Worm (Caenorhabditis elegans) whole organism, late embryonic: Measurements from ENCODE around the gene kmo-2.
A peak's percentile ranks its signal among the peaks of the same experiment; 100 is the strongest.

Source experiments
- C08G9.2 ChIP-seq: sonication (generic microtip); optimal IDR thresholded peaks from 2 replicates; lab custom pipeline; 2016; ENCODE audit warnings: mild to moderate bottlenecking, missing genetic modification characterization, moderate library complexity, missing compliant biosample characterization
- C38D4.7 ChIP-seq: fragments of 200-800 bp; sonication (Bioruptor generic); optimal IDR thresholded peaks from 2 replicates; lab custom pipeline; 2018; ENCODE audit warnings: mild to moderate bottlenecking, missing genetic modification characterization, moderate library complexity, missing compliant biosample characterization
- F13H6.1 ChIP-seq: sonication (generic microtip); optimal IDR thresholded peaks from 2 replicates; lab custom pipeline; 2016; ENCODE audit warnings: missing genetic modification characterization, missing compliant biosample characterization
- K09A11.1 ChIP-seq: sonication (generic microtip); optimal IDR thresholded peaks from 2 replicates; lab custom pipeline; 2017; ENCODE audit warnings: antibody characterized with exemption, mild to moderate bottlenecking, missing genetic modification characterization, missing compliant biosample characterization; ENCODE audit not compliant: insufficient read depth
- T23F11.4 ChIP-seq: fragments of 200-800 bp; sonication (Bioruptor generic); optimal IDR thresholded peaks from 2 replicates; lab custom pipeline; 2018; ENCODE audit warnings: mild to moderate bottlenecking, missing genetic modification characterization, missing compliant biosample characterization
- ahr-1 ChIP-seq: sonication (generic microtip); optimal IDR thresholded peaks from 2 replicates; lab custom pipeline; 2016; ENCODE audit warnings: missing genetic modification characterization, missing compliant biosample characterization
- ama-1 ChIP-seq: fragments of 150-350 bp; optimal IDR thresholded peaks from 2 replicates; lab custom pipeline; 2014
- ceh-14 ChIP-seq: sonication (generic microtip); optimal IDR thresholded peaks from 2 replicates; lab custom pipeline; 2016; ENCODE audit warnings: missing genotype, missing genetic modification characterization, missing compliant biosample characterization
- ceh-30 ChIP-seq: fragments of 150-350 bp; optimal IDR thresholded peaks from 2 replicates; lab custom pipeline; 2014; ENCODE audit warnings: missing biosample characterization, missing genetic modification characterization
- ceh-31 ChIP-seq: sonication (generic microtip); optimal IDR thresholded peaks from 2 replicates; lab custom pipeline; 2016; ENCODE audit warnings: missing genetic modification characterization, missing compliant biosample characterization
- ceh-45 ChIP-seq: fragments of 200-800 bp; sonication (Bioruptor generic); IDR thresholded peaks from 2 replicates; pipeline ENCODE4 v1.3.6; 2022; ENCODE audit warnings: missing genetic modification reagents, missing genetic modification characterization, missing compliant biosample characterization
- ceh-48 ChIP-seq: sonication (generic microtip); optimal IDR thresholded peaks from 2 replicates; lab custom pipeline; 2016; ENCODE audit warnings: missing genetic modification characterization, inconsistent platforms, missing compliant biosample characterization
- ceh-6 ChIP-seq: fragments of 200-800 bp; sonication (Bioruptor generic); optimal IDR thresholded peaks from 2 replicates; lab custom pipeline; 2018; ENCODE audit warnings: mild to moderate bottlenecking, missing genetic modification characterization, missing compliant biosample characterization
- che-1 ChIP-seq: sonication (generic microtip); optimal IDR thresholded peaks from 2 replicates; lab custom pipeline; 2016; ENCODE audit warnings: mild to moderate bottlenecking, missing genetic modification characterization, missing compliant biosample characterization
- dmd-4 ChIP-seq: sonication (generic microtip); optimal IDR thresholded peaks from 2 replicates; lab custom pipeline; 2016; ENCODE audit warnings: borderline replicate concordance, missing genetic modification characterization, missing compliant biosample characterization
- dve-1 ChIP-seq: sonication (generic microtip); optimal IDR thresholded peaks from 2 replicates; lab custom pipeline; 2017; ENCODE audit warnings: antibody characterized with exemption, mild to moderate bottlenecking, missing genetic modification characterization, missing compliant biosample characterization
- elt-2 ChIP-seq: sonication (generic microtip); optimal IDR thresholded peaks from 2 replicates; lab custom pipeline; 2016; ENCODE audit warnings: missing genetic modification reagents, missing genetic modification characterization, missing compliant biosample characterization
- ets-4 ChIP-seq: sonication (generic microtip); optimal IDR thresholded peaks from 2 replicates; lab custom pipeline; 2016; ENCODE audit warnings: missing genetic modification characterization, missing compliant biosample characterization
- fkh-10 ChIP-seq: fragments of 150-350 bp; optimal IDR thresholded peaks from 2 replicates; lab custom pipeline; 2014; ENCODE audit warnings: missing biosample characterization, missing genetic modification reagents, missing genetic modification characterization
- hlh-13 ChIP-seq: fragments of 200-800 bp; sonication (Bioruptor generic); optimal IDR thresholded peaks from 2 replicates; lab custom pipeline; 2018; ENCODE audit warnings: mild to moderate bottlenecking, missing genetic modification characterization, missing compliant biosample characterization
- hlh-15 ChIP-seq: sonication (generic microtip); optimal IDR thresholded peaks from 2 replicates; lab custom pipeline; 2016; ENCODE audit warnings: missing genetic modification characterization, missing compliant biosample characterization
- hlh-6 ChIP-seq: sonication (generic microtip); optimal IDR thresholded peaks from 2 replicates; lab custom pipeline; 2016; ENCODE audit warnings: missing genotype, missing genetic modification characterization, missing compliant biosample characterization
- lin-11 ChIP-seq: fragments of 200-800 bp; sonication (Bioruptor generic); optimal IDR thresholded peaks from 2 replicates; lab custom pipeline; 2018; ENCODE audit warnings: mild to moderate bottlenecking, missing genetic modification characterization, missing compliant biosample characterization
- madf-2 ChIP-seq: sonication (generic microtip); optimal IDR thresholded peaks from 2 replicates; lab custom pipeline; 2017; ENCODE audit warnings: missing genetic modification characterization, missing compliant biosample characterization
- npax-4 ChIP-seq: sonication (generic microtip); optimal IDR thresholded peaks from 2 replicates; lab custom pipeline; 2016; ENCODE audit warnings: missing genetic modification characterization, missing compliant biosample characterization
- pag-3 ChIP-seq: sonication (generic microtip); optimal IDR thresholded peaks from 2 replicates; lab custom pipeline; 2016; ENCODE audit warnings: missing compliant biosample characterization, missing genetic modification characterization, borderline replicate concordance
- pax-1 ChIP-seq: fragments of 150-350 bp; optimal IDR thresholded peaks from 2 replicates; lab custom pipeline; 2014; ENCODE audit warnings: missing biosample characterization, missing genetic modification characterization
- pha-2 ChIP-seq: sonication (generic microtip); optimal IDR thresholded peaks from 2 replicates; lab custom pipeline; 2017; ENCODE audit warnings: mild to moderate bottlenecking, missing genetic modification characterization, missing compliant biosample characterization
- pha-4 ChIP-seq: fragments of 150-350 bp; optimal IDR thresholded peaks from 2 replicates; lab custom pipeline; 2018; ENCODE audit warnings: missing biosample characterization, missing genetic modification reagents, missing genetic modification characterization
- pqm-1 ChIP-seq: sonication (generic microtip); optimal IDR thresholded peaks from 2 replicates; lab custom pipeline; 2016; ENCODE audit warnings: missing genetic modification characterization, missing compliant biosample characterization
- sox-2 ChIP-seq: fragments of 200-800 bp; sonication (Bioruptor generic); IDR thresholded peaks from 2 replicates; pipeline ENCODE4 v1.3.6; 2022; ENCODE audit warnings: missing genetic modification reagents, missing genetic modification characterization, missing compliant biosample characterization
- sox-4 ChIP-seq: sonication (generic microtip); optimal IDR thresholded peaks from 2 replicates; lab custom pipeline; 2017; ENCODE audit warnings: mild to moderate bottlenecking, missing genetic modification characterization, inconsistent platforms, missing compliant biosample characterization
- tbx-2 ChIP-seq: sonication (generic microtip); optimal IDR thresholded peaks from 2 replicates; lab custom pipeline; 2016; ENCODE audit warnings: missing genetic modification characterization, missing compliant biosample characterization
- tbx-7 ChIP-seq: sonication (generic microtip); optimal IDR thresholded peaks from 2 replicates; lab custom pipeline; 2016; ENCODE audit warnings: missing genotype, missing genetic modification characterization, missing compliant biosample characterization
- ttx-3 ChIP-seq: sonication (generic microtip); optimal IDR thresholded peaks from 2 replicates; lab custom pipeline; 2016; ENCODE audit warnings: missing genetic modification reagents, missing genetic modification characterization, missing compliant biosample characterization
- unc-3 ChIP-seq, 2 experiments: fragments of 200-800 bp in 1 of 2; sonication (Bioruptor generic) in 1 of 2; sonication (generic microtip) in 1 of 2; conservative IDR thresholded peaks in 1 of 2; optimal IDR thresholded peaks in 1 of 2; 2 replicates each; pipeline versions ENCODE4 v1.3.6 to Lab custom; 2016 to 2022; ENCODE audit warnings: missing compliant biosample characterization in 2 of 2, missing genetic modification characterization in 2 of 2, missing genetic modification reagents in 1 of 2
- unc-42 ChIP-seq: sonication (generic microtip); optimal IDR thresholded peaks from 2 replicates; lab custom pipeline; 2016; ENCODE audit warnings: missing genotype, missing genetic modification characterization, missing compliant biosample characterization
- zip-5 ChIP-seq: sonication (generic microtip); optimal IDR thresholded peaks from 2 replicates; lab custom pipeline; 2016; ENCODE audit warnings: missing genetic modification characterization, missing compliant biosample characterization

Gene kmo-2

DNA sequence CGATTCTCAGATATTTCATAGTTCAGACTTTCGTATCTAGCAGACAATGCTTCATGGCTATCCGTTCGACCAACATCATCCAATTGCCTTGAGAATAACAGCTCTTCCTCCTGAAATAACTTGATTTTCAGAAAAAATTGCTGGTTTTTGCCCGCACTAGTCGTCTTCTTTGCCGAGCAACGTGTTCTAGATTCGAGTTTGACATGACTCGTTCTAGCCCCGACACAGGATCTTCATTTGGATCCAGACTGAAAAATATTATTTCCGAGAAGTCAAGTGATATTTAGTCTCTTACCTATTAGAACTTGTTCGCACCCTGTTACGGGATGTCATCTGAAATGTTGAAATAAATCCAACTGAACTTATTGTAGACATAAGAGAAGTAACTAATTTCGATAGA is 5.3 kb downstream of the kmo-2 start, which contains the start of gene clh-6:
clh-6 (minus strand) TSS at position 333 of the 400 bp plus-strand sequence.
- TF ChIP-seq ama-1 (lab: Kevin White, UChicago) (peak; percentile 41), madf-2 (tag; lab: Kevin White, UChicago) (no peak)
- TF ChIP-seq, all 69 proteins: peak for 1

ce11 chrV:12059719-12060118 is 8.6 kb downstream of the kmo-2 start, which contains the start of gene R07B7.2:
Gene R07B7.2, minus strand, starts transcription at chrV:12059753.
- TF ChIP-seq tbx-7 (tag; lab: Kevin White, UChicago): no peak
- TF ChIP-seq T23F11.4 (GFP tag; lab: Kevin White, UChicago): no peak
- TF ChIP-seq F13H6.1: no peak
- TF ChIP-seq ets-4 (tag; lab: Kevin White, UChicago): no peak
- no peak for TF ChIP-seq ceh-6 (GFP tag; lab: Kevin White, UChicago)
- no peak for TF ChIP-seq pha-4 (tag; lab: Kevin White, UChicago)
- TF ChIP-seq, all 69 proteins: peak for 0

DNA sequence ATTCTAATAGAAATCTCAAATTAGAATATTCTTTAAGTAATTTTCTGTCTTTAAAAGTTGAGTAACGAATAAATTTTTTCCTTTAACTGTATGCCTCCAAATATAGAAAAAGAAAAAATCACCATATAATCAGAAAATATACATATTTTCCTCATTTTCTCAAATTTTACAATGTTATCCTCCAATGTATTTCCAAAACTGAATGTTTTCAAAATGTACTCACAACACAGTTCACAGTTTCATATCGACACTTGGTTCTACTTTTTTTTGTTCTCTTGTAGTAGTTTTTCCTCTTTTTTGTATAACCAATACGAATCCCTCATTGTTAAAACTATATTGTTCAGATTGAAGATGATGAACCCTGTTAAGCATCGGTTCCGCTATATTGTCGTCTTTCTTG is 14.7 kb downstream of the kmo-2 start, which contains the start of gene F10C2.7:
F10C2.7 (plus strand) TSS at position 301 of the 400 bp plus-strand sequence.
- TF ChIP-seq ceh-45 (GFP tag; lab: Robert Waterston, UW) (no peak), hlh-13 (GFP tag; lab: Kevin White, UChicago) (no peak), unc-3 (GFP tag; conservative IDR thresholded peaks at IDR 0.05; lab: Robert Waterston, UW) (no peak), unc-3 (tag; optimal IDR thresholded peaks at IDR 0.05; lab: Kevin White, UChicago) (no peak), ttx-3 (no peak), ceh-14 (tag; lab: Kevin White, UChicago) (no peak), sox-2 (GFP tag; lab: Robert Waterston, UW) (no peak), sox-4 (tag; lab: Kevin White, UChicago) (no peak), dmd-4 (tag; lab: Kevin White, UChicago) (no peak), tbx-2 (tag; lab: Kevin White, UChicago) (no peak), ceh-31 (tag; lab: Kevin White, UChicago) (no peak), npax-4 (tag; lab: Kevin White, UChicago) (no peak), che-1 (no peak), tbx-7 (tag; lab: Kevin White, UChicago) (no peak), pqm-1 (tag; lab: Kevin White, UChicago) (no peak), pha-2 (tag; lab: Kevin White, UChicago) (no peak), C08G9.2 (tag; lab: Kevin White, UChicago) (no peak)
- TF ChIP-seq, all 69 proteins: peak for 0

- TF ChIP-seq lin-11 (tag; lab: Kevin White, UChicago): no peak
- TF ChIP-seq C38D4.7 (GFP tag; lab: Kevin White, UChicago): no peak
- no peak for TF ChIP-seq fkh-10 (GFP tag; lab: Kevin White, UChicago)
- no peak for TF ChIP-seq zip-5 (tag; lab: Kevin White, UChicago)
- TF ChIP-seq ceh-30 (tag; lab: Kevin White, UChicago): no peak
- no peak for TF ChIP-seq pag-3
- no peak for TF ChIP-seq F13H6.1
These were observed 19.9 kb downstream of the kmo-2 start, which contains the start of gene dars-2 for ce11 chrV:12048445-12048844. Gene dars-2, plus strand, starts transcription at chrV:12048745.

DNA sequence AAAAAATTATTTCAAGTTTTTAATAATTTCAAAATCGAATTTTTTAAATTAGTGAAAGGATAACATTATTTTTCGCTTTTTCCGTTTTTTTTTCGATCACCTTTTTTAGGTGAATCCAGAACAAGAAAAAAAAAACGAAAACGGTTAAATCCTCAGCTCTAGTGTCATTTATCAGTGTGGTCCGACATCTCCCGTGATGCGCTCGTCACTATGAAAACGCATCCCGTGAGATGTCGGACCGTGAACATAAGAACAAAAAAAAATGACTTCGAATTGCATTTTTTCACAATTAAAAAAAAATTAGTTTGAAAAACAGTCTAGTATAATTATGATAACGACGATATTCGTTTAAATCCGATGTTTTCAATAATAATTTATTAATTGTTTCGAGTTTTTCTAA is 20.6 kb downstream of the kmo-2 start:
- no peak for TF ChIP-seq elt-2
- TF ChIP-seq pha-4 (tag; lab: Kevin White, UChicago): no peak
- TF ChIP-seq C08G9.2 (tag; lab: Kevin White, UChicago): no peak
- no peak for TF ChIP-seq ahr-1 (tag; lab: Kevin White, UChicago)
- no peak for TF ChIP-seq lin-11 (tag; lab: Kevin White, UChicago)
- no peak for TF ChIP-seq npax-4 (tag; lab: Kevin White, UChicago)
- TF ChIP-seq sox-4 (tag; lab: Kevin White, UChicago): no peak
- no peak for TF ChIP-seq ttx-3
- TF ChIP-seq dmd-4 (tag; lab: Kevin White, UChicago): no peak
- no peak for TF ChIP-seq tbx-7 (tag; lab: Kevin White, UChicago)
- TF ChIP-seq pax-1: no peak
- no peak for TF ChIP-seq K09A11.1 (tag; lab: Kevin White, UChicago)
- TF ChIP-seq hlh-6 (tag; lab: Kevin White, UChicago): no peak
- TF ChIP-seq unc-42 (tag; lab: Kevin White, UChicago): no peak
- no peak for TF ChIP-seq dve-1 (tag; lab: Kevin White, UChicago)
- TF ChIP-seq ceh-48 (tag; lab: Kevin White, UChicago): no peak
- no peak for TF ChIP-seq hlh-15
